Worm (Caenorhabditis elegans): ENCODE measurements around the gene ZK418.6.

ce11 chrIII:7096481-7096880 is 17.8 kb upstream of the ZK418.6 start:
- TF ChIP-seq dmd-4 (tag; optimal IDR thresholded peaks at IDR 0.05; ENCODE audit: borderline replicate concordance) (no peak), pqm-1 (tag; optimal IDR thresholded peaks at IDR 0.05) (no peak), hlh-6 (tag; optimal IDR thresholded peaks at IDR 0.05) (no peak), ceh-22 (tag; optimal IDR thresholded peaks at IDR 0.05) (no peak)
